Fruit fly (Drosophila melanogaster) whole organism, larva: ENCODE measurements around the gene Vps37B.
A peak's percentile ranks its signal among the peaks of the same experiment; 100 is the strongest.

Experiments used
- noc ChIP-seq: fragments of 200-800 bp; sonication (Bioruptor generic); optimal IDR thresholded peaks from 3 replicates; lab custom pipeline; 2019; ENCODE audit warnings: missing biosample characterization, mild to moderate bottlenecking, missing genetic modification characterization, moderate library complexity

Vps37B gene

dm6 chr3R:5251243-5251865 lies 25.4 kb downstream of the Vps37B start, which contains the start of gene CtsF:
Gene CtsF, minus strand, starts transcription at chr3R:5251745.
- TF ChIP-seq noc: peak; percentile 67

dm6 chr3R:5252853-5253252 lies 26.9 kb downstream of the Vps37B start, which contains the start of gene CG1113:
Gene CG1113, plus strand, starts transcription at chr3R:5253153.
- TF ChIP-seq noc: no peak

dm6 chr3R:5256462-5257146 lies 30.6 kb downstream of the Vps37B start, which contains the start of the genes Enoph and Hph:
Gene Enoph, minus strand, starts transcription at chr3R:5256681.
Gene Hph, plus strand, starts transcription at chr3R:5257037.
- peak; percentile 77 for TF ChIP-seq noc

- no peak for TF ChIP-seq noc
Measured at dm6 chr3R:5257147-5257487, 31.2 kb downstream of the Vps37B start.

- TF ChIP-seq noc: no peak
Measured at dm6 chr3R:5261262-5261661, 35.3 kb downstream of the Vps37B start.

dm6 chr3R:5261996-5262535 lies 36.1 kb downstream of the Vps37B start:
- TF ChIP-seq noc: no peak

- no peak for TF ChIP-seq noc
Measured at dm6 chr3R:5262592-5262991, 36.6 kb downstream of the Vps37B start, which contains the start of gene Tim17a2. Gene Tim17a2, minus strand, starts transcription at chr3R:5262692.

dm6 chr3R:5263311-5264250 lies 37.6 kb downstream of the Vps37B start:
- no peak for TF ChIP-seq noc

dm6 chr3R:5264251-5265098 lies 38.5 kb downstream of the Vps37B start:
- peak; percentile 72 for TF ChIP-seq noc

- TF ChIP-seq noc: no peak
Measured at dm6 chr3R:5266282-5266681, 40.3 kb downstream of the Vps37B start.

- TF ChIP-seq noc: no peak
Measured at dm6 chr3R:5268495-5268894, 42.5 kb downstream of the Vps37B start.

- TF ChIP-seq noc: no peak
Measured at dm6 chr3R:5270806-5271205, 44.8 kb downstream of the Vps37B start.
